Worm (Caenorhabditis elegans) whole organism, late embryonic: ENCODE data around the gene str-103.

Experiments used
- fkh-10 ChIP-seq: fragments of 150-350 bp; optimal IDR thresholded peaks from 2 replicates; lab custom pipeline; 2014; ENCODE audit warnings: missing biosample characterization, missing genetic modification reagents, missing genetic modification characterization
- hlh-30 ChIP-seq: sonication (generic microtip); optimal IDR thresholded peaks from 2 replicates; lab custom pipeline; 2017; ENCODE audit warnings: antibody characterized with exemption, missing genetic modification characterization, missing compliant biosample characterization; ENCODE audit not compliant: insufficient read depth
- pag-3 ChIP-seq: sonication (generic microtip); optimal IDR thresholded peaks from 2 replicates; lab custom pipeline; 2016; ENCODE audit warnings: missing compliant biosample characterization, missing genetic modification characterization, borderline replicate concordance

ce11 chrV:16129116-16129515, 10.6 kb upstream of the str-103 start:
- TF ChIP-seq pag-3 (tag; lab: Kevin White, UChicago) (no peak), hlh-30 (tag; lab: Kevin White, UChicago) (no peak), fkh-10 (GFP tag; lab: Kevin White, UChicago) (no peak)
